Fruit fly (Drosophila melanogaster): Measurements from ENCODE around the gene Ser.

The Ser gene

dm6 chr3R:27194106-27194505 is at the start of gene Ser:
TSS of gene Ser (minus strand) at chr3R:27194267.
- no peak for TF ChIP-seq noc (tag; optimal IDR thresholded peaks at IDR 0.05)

- no peak for TF ChIP-seq noc (tag; optimal IDR thresholded peaks at IDR 0.05)
These were observed 46.9 kb upstream of the Ser start, which contains the start of gene CG17991 for dm6 chr3R:27240967-27241366. TSS of gene CG17991 (plus strand) at chr3R:27241267.

dm6 chr3R:27238438-27239301 is 44.6 kb upstream of the Ser start, which contains the start of the genes CG31064 and PolA2:
TSS of gene CG31064 (minus strand) at chr3R:27239085.
TSS of gene PolA2 (plus strand) at chr3R:27239163.
- no peak for TF ChIP-seq noc (tag; optimal IDR thresholded peaks at IDR 0.05)

dm6 chr3R:27237980-27238379 is 43.9 kb upstream of the Ser start:
- TF ChIP-seq noc (tag; optimal IDR thresholded peaks at IDR 0.05): no peak

dm6 chr3R:27233398-27233797 is 39.3 kb upstream of the Ser start, which contains the start of gene CG31068:
TSS of gene CG31068 (plus strand) at chr3R:27233698.
- TF ChIP-seq noc (tag; optimal IDR thresholded peaks at IDR 0.05): no peak

- TF ChIP-seq noc (tag; optimal IDR thresholded peaks at IDR 0.05): no peak
These were observed 35.3 kb upstream of the Ser start, which contains the start of gene CG42814 for dm6 chr3R:27229368-27229767. TSS of gene CG42814 (minus strand) at chr3R:27229468.

dm6 chr3R:27228342-27228741 is 34.3 kb upstream of the Ser start, which contains the start of gene CG42813:
TSS of gene CG42813 (minus strand) at chr3R:27228561.
- no peak for TF ChIP-seq noc (tag; optimal IDR thresholded peaks at IDR 0.05)

- no peak for TF ChIP-seq noc (tag; optimal IDR thresholded peaks at IDR 0.05)
These were observed 32.1 kb upstream of the Ser start for dm6 chr3R:27226080-27226648.

dm6 chr3R:27225490-27225889 is 31.4 kb upstream of the Ser start:
- no peak for TF ChIP-seq noc (tag; optimal IDR thresholded peaks at IDR 0.05)

dm6 chr3R:27224727-27225126 is 30.7 kb upstream of the Ser start:
- TF ChIP-seq noc (tag; optimal IDR thresholded peaks at IDR 0.05): no peak

- TF ChIP-seq noc (tag; optimal IDR thresholded peaks at IDR 0.05): no peak
These were observed 28.9 kb upstream of the Ser start for dm6 chr3R:27223012-27223411.

dm6 chr3R:27222013-27222673 is 28.1 kb upstream of the Ser start:
- no peak for TF ChIP-seq noc (tag; optimal IDR thresholded peaks at IDR 0.05)

- no peak for TF ChIP-seq noc (tag; optimal IDR thresholded peaks at IDR 0.05)
These were observed 26.9 kb upstream of the Ser start for dm6 chr3R:27220829-27221463.

- no peak for TF ChIP-seq noc (tag; optimal IDR thresholded peaks at IDR 0.05)
These were observed 24.7 kb upstream of the Ser start for dm6 chr3R:27218814-27219213.

- TF ChIP-seq noc (tag; optimal IDR thresholded peaks at IDR 0.05): no peak
These were observed 24.2 kb upstream of the Ser start for dm6 chr3R:27218288-27218687.

All from whole organism, larva.